Worm (Caenorhabditis elegans): ENCODE data around the gene B0035.13.
A peak's percentile ranks its signal among the peaks of the same experiment; 100 is the strongest.
"Not testable (repeated sequence)": the region's sequence is repeated elsewhere in the genome, so short reads cannot be mapped to it uniquely, and the experiment has no call there.

B0035.13 gene

DNA sequence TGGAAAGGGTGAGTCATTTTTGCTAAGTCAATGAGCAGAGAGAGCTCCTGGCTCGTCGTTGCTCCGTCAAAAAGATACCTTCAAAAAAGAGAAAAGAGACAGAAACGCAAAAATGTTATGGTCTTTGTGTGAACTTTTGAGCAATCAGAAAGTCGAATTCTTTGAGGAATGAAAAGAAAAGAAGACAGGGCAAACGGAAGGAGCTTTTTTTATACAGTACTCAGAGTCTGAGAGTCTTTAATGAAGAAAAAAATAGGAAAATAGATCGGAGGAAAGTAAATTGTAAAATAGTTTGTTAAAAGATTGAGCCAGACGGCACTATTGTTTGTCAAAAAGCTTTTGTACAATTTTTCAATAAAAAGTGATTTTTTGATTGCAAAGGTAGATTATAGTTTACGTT lies 37.0 kb downstream of the B0035.13 start:
- TF ChIP-seq pha-4 (GFP tag; IDR thresholded peaks at IDR 0.05) = no peak
- TF ChIP-seq pha-4 (tag; optimal IDR thresholded peaks at IDR 0.05) = peak; percentile 61
- no peak for TF ChIP-seq nhr-111 (GFP tag; optimal IDR thresholded peaks at IDR 0.05)

- no peak for TF ChIP-seq lin-38 (GFP tag; IDR thresholded peaks at IDR 0.05)
- TF ChIP-seq daf-16 (GFP tag; optimal IDR thresholded peaks at IDR 0.05) = no peak
- no peak for TF ChIP-seq daf-16 (tag; optimal IDR thresholded peaks at IDR 0.05)
- no peak for TF ChIP-seq dve-1 (tag; optimal IDR thresholded peaks at IDR 0.05; ENCODE audit: insufficient read depth)
- no peak for TF ChIP-seq madf-5 (GFP tag; IDR thresholded peaks at IDR 0.05)
- TF ChIP-seq nhr-48 (tag; optimal IDR thresholded peaks at IDR 0.05) = no peak
- TF ChIP-seq mxl-3 (GFP tag; optimal IDR thresholded peaks at IDR 0.05) = no peak
- no peak for TF ChIP-seq tra-1 (GFP tag; IDR thresholded peaks at IDR 0.05)
- TF ChIP-seq lsy-2 (tag; optimal IDR thresholded peaks at IDR 0.05) = no peak
- TF ChIP-seq dmd-6 (GFP tag; IDR thresholded peaks at IDR 0.05) = no peak
- TF ChIP-seq ZK546.5 (tag; optimal IDR thresholded peaks at IDR 0.05) = no peak
- no peak for TF ChIP-seq nhr-237 (tag; optimal IDR thresholded peaks at IDR 0.05)
- no peak for TF ChIP-seq ceh-44 (GFP tag; IDR thresholded peaks at IDR 0.05)
- no peak for TF ChIP-seq F49E8.2 (tag; optimal IDR thresholded peaks at IDR 0.05; ENCODE audit: borderline replicate concordance)
- no peak for TF ChIP-seq zfp-3 (GFP tag; conservative IDR thresholded peaks at IDR 0.05)
Measured at ce11 chrIV:11266090-11266489, 40.4 kb downstream of the B0035.13 start, which contains the start of gene col-127. col-127 (minus strand) TSS chrIV:11266190.

DNA sequence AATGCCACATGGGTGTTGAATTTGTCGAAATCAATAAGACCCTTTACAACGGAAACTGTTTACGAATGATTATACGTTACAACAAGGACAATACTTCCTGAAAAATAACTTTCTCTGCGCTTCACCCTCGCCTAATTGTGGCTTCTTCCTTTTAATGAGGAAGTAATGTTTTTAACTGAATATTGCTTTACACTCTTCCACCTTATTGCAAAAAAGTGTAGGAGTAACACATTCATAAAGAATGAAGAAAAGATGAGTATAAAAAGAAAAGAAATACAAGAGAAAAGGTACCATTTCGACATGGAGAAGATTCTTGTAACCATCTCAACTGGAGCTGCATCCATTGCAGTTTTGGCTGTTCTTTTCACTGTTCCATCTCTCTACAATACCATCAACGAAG lies 43.4 kb downstream of the B0035.13 start, which contains the start of gene col-126:
col-126 (plus strand) TSS at position 301 of the 400 bp plus-strand sequence.
- TF ChIP-seq nhr-28 (tag; optimal IDR thresholded peaks at IDR 0.05); lin-29 (GFP tag; IDR thresholded peaks at IDR 0.05); lin-15B (tag; optimal IDR thresholded peaks at IDR 0.05): not testable (repeated sequence)

DNA sequence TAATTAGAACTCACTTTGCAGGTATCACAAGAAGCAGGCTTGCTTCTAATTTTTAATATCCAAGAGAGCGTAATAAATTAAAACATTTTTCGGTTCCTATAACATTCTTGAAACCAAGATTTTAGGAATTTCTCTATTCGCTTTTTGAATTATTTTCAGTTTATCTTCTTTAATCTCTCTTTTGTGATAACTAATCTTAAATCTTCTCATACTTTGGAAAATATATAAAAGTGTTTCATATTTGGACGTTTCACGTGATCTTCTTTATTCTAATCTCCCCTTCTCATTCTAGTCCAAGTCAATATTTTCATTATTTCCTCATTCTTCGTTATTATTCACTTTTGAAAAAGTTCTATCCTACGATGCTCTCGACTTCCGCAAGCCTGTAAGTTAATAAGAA lies 45.0 kb downstream of the B0035.13 start, which contains the start of gene F54D1.1:
F54D1.1 (plus strand) TSS at position 301 of the 400 bp plus-strand sequence.
- TF ChIP-seq lin-15B (tag; optimal IDR thresholded peaks at IDR 0.05) = no peak
- TF ChIP-seq set-16 (GFP tag; IDR thresholded peaks at IDR 0.05) = no peak
- TF ChIP-seq ces-1 (GFP tag; optimal IDR thresholded peaks at IDR 0.05) = no peak
- no peak for TF ChIP-seq ztf-11 (tag; optimal IDR thresholded peaks at IDR 0.05)
- TF ChIP-seq lin-38 (GFP tag; IDR thresholded peaks at IDR 0.05) = no peak
- TF ChIP-seq dmd-9 (GFP tag; IDR thresholded peaks at IDR 0.05) = no peak
- TF ChIP-seq rbr-2 (tag; optimal IDR thresholded peaks at IDR 0.05) = no peak
- TF ChIP-seq lim-7 (GFP tag; IDR thresholded peaks at IDR 0.05) = no peak
- no peak for TF ChIP-seq aha-1 (tag)
- no peak for TF ChIP-seq Y48G9A.11 (GFP tag; IDR thresholded peaks at IDR 0.05)
- no peak for TF ChIP-seq D1046.2 (GFP tag; IDR thresholded peaks at IDR 0.05)
- TF ChIP-seq ceh-28 (tag; optimal IDR thresholded peaks at IDR 0.05) = no peak
- TF ChIP-seq unc-62 (GFP tag; optimal IDR thresholded peaks at IDR 0.05 in 1 of 2) = no peak
- no peak for TF ChIP-seq unc-62 (tag; optimal IDR thresholded peaks at IDR 0.05)

ce11 chrIV:11260544-11261227 lies 45.8 kb downstream of the B0035.13 start, which contains the start of gene C05C12.5:
C05C12.5 (minus strand) TSS chrIV:11261185.
- TF ChIP-seq aha-1 (tag) (peak; percentile 91), mdl-1 (tag; optimal IDR thresholded peaks at IDR 0.05) (no peak), unc-62 (GFP tag; optimal IDR thresholded peaks at IDR 0.05 in 1 of 2) (peak in 1 of 2 experiments; percentile 88), unc-62 (tag; optimal IDR thresholded peaks at IDR 0.05) (no peak), lin-39 (tag; optimal IDR thresholded peaks at IDR 0.05) (no peak)

Data from whole organism, L4 larva.